In genomic region chrII:6776418-6777034, ce11 we compare ENCODE assay signal across 2 worm cellular contexts.
TF ChIP-seq lines count a peak whose summit lies in the region.

Gene ssup-72, plus strand, starts transcription at chrII:6776598.

TF ChIP-seq in whole organism, L2 larva, 48 proteins besides CTCF, POLR2A, EP300 and RAD21 (continued from another document):
- TF ChIP-seq nhr-25 (tag; optimal IDR thresholded peaks at IDR 0.05; lab: Kevin White, UChicago): no peak
- no peak for TF ChIP-seq nhr-23 (tag; optimal IDR thresholded peaks at IDR 0.05; lab: Kevin White, UChicago)
- no peak for TF ChIP-seq ceh-82 (tag; optimal IDR thresholded peaks at IDR 0.05; lab: Kevin White, UChicago)
- no peak for TF ChIP-seq nhr-10 (tag; optimal IDR thresholded peaks at IDR 0.05; lab: Kevin White, UChicago)
- no peak for TF ChIP-seq ceh-16 (tag; optimal IDR thresholded peaks at IDR 0.05; lab: Kevin White, UChicago)
- TF ChIP-seq C34F6.9 (tag; optimal IDR thresholded peaks at IDR 0.05; lab: Kevin White, UChicago): peak; percentile 75
- no peak for TF ChIP-seq lin-11 (tag; optimal IDR thresholded peaks at IDR 0.05; lab: Kevin White, UChicago)
- TF ChIP-seq Y55F3AM.14 (GFP tag; optimal IDR thresholded peaks at IDR 0.05; lab: Kevin White, UChicago): no peak
- peak; percentile 26 for TF ChIP-seq fos-1 (tag; optimal IDR thresholded peaks at IDR 0.05; lab: Kevin White, UChicago)
- TF ChIP-seq sma-9 (GFP tag; optimal IDR thresholded peaks at IDR 0.05; lab: Kevin White, UChicago): peak; percentile 75
- no peak for TF ChIP-seq sma-9 (tag; optimal IDR thresholded peaks at IDR 0.05; lab: Kevin White, UChicago)
- TF ChIP-seq mdl-1 (tag; optimal IDR thresholded peaks at IDR 0.05; lab: Kevin White, UChicago): no peak
- peak; percentile 56 for TF ChIP-seq nhr-21 (tag; optimal IDR thresholded peaks at IDR 0.05; lab: Kevin White, UChicago)
- TF ChIP-seq ZK546.5 (tag; optimal IDR thresholded peaks at IDR 0.05; lab: Kevin White, UChicago): no peak
- peak; percentile 84 for TF ChIP-seq gmeb-1 (tag; optimal IDR thresholded peaks at IDR 0.05; lab: Kevin White, UChicago)
- TF ChIP-seq mab-5 (tag; optimal IDR thresholded peaks at IDR 0.05; lab: Kevin White, UChicago): no peak
- TF ChIP-seq elt-3 (tag; optimal IDR thresholded peaks at IDR 0.05; lab: Kevin White, UChicago): no peak
- TF ChIP-seq aly-2 (tag; optimal IDR thresholded peaks at IDR 0.05; lab: Kevin White, UChicago): no peak
- peak; percentile 7 for TF ChIP-seq ztf-4 (tag; optimal IDR thresholded peaks at IDR 0.05; lab: Kevin White, UChicago)
- peak; percentile 17 for TF ChIP-seq nhr-6 (tag; optimal IDR thresholded peaks at IDR 0.05; lab: Kevin White, UChicago)
- no peak for TF ChIP-seq nhr-11 (tag; optimal IDR thresholded peaks at IDR 0.05; lab: Kevin White, UChicago)
- no peak for TF ChIP-seq egl-27 (tag; optimal IDR thresholded peaks at IDR 0.05; lab: Kevin White, UChicago)
- TF ChIP-seq lin-13 (GFP tag; optimal IDR thresholded peaks at IDR 0.05; lab: Kevin White, UChicago): peak; percentile 57
- no peak for TF ChIP-seq snpc-4 (tag; optimal IDR thresholded peaks at IDR 0.05; lab: Kevin White, UChicago)
- TF ChIP-seq ztf-11 (tag; optimal IDR thresholded peaks at IDR 0.05; lab: Kevin White, UChicago): no peak

TF ChIP-seq in whole organism, L4 larva, 104 proteins besides CTCF, POLR2A, EP300 and RAD21 (continued from another document):
- TF ChIP-seq ceh-28 (tag; optimal IDR thresholded peaks at IDR 0.05; lab: Kevin White, UChicago) (no peak), lin-1 (GFP tag; IDR thresholded peaks at IDR 0.05; lab: Robert Waterston, UW) (no peak), Y105C5A.15 (GFP tag; IDR thresholded peaks at IDR 0.05; lab: Robert Waterston, UW) (no peak), ztf-7 (tag; optimal IDR thresholded peaks at IDR 0.05; lab: Kevin White, UChicago) (no peak), ces-1 (GFP tag; optimal IDR thresholded peaks at IDR 0.05; lab: Kevin White, UChicago) (no peak), mep-1 (tag; optimal IDR thresholded peaks at IDR 0.05; lab: Kevin White, UChicago) (peak; percentile 65), Y5F2A.4 (GFP tag; optimal IDR thresholded peaks at IDR 0.05; lab: Kevin White, UChicago) (no peak), daf-16 (GFP tag; optimal IDR thresholded peaks at IDR 0.05; lab: Kevin White, UChicago) (no peak), daf-16 (tag; optimal IDR thresholded peaks at IDR 0.05; lab: Kevin White, UChicago) (peak; percentile 32), T20F7.1 (GFP tag; optimal IDR thresholded peaks at IDR 0.05; lab: Kevin White, UChicago) (peak; percentile 60), nhr-111 (GFP tag; optimal IDR thresholded peaks at IDR 0.05; lab: Kevin White, UChicago) (no peak), dmd-6 (GFP tag; IDR thresholded peaks at IDR 0.05; lab: Robert Waterston, UW) (no peak; the same call in 1 of the 2 replicates), lin-13 (GFP tag; optimal IDR thresholded peaks at IDR 0.05; lab: Kevin White, UChicago) (no peak), unc-62 (GFP tag; optimal IDR thresholded peaks at IDR 0.05 in 1 of 2; lab: Kevin White, UChicago) (no peak), unc-62 (tag; optimal IDR thresholded peaks at IDR 0.05; lab: Kevin White, UChicago) (no peak), Y48G9A.11 (GFP tag; IDR thresholded peaks at IDR 0.05; lab: Robert Waterston, UW) (no peak), dpl-1 (GFP tag; optimal IDR thresholded peaks at IDR 0.05; lab: Kevin White, UChicago) (peak; percentile 88), ctbp-1 (GFP tag; IDR thresholded peaks at IDR 0.05; lab: Robert Waterston, UW) (no peak), zfp-3 (GFP tag; conservative IDR thresholded peaks at IDR 0.05; lab: Robert Waterston, UW) (no peak), ZK337.2 (GFP tag; IDR thresholded peaks at IDR 0.05; lab: Robert Waterston, UW) (peak; percentile 43; the same call in 1 of the 2 replicates), spr-3 (GFP tag; optimal IDR thresholded peaks at IDR 0.05; lab: Kevin White, UChicago) (no peak), snpc-1.2 (GFP tag; IDR thresholded peaks at IDR 0.05; lab: Robert Waterston, UW) (no peak), madf-9 (GFP tag; conservative IDR thresholded peaks at IDR 0.05; lab: Robert Waterston, UW) (no peak; the same call in 1 of the 2 replicates), mdl-1 (tag; optimal IDR thresholded peaks at IDR 0.05; lab: Kevin White, UChicago) (peak in 1 of 2 experiments; percentile 32), skn-1 (tag; optimal IDR thresholded peaks at IDR 0.05; lab: Kevin White, UChicago) (no peak), lin-39 (tag; optimal IDR thresholded peaks at IDR 0.05; lab: Kevin White, UChicago) (no peak), hlh-11 (tag; optimal IDR thresholded peaks at IDR 0.05; lab: Kevin White, UChicago) (peak; percentile 6), nhr-77 (tag; optimal IDR thresholded peaks at IDR 0.05; lab: Kevin White, UChicago) (no peak), spr-1 (tag; optimal IDR thresholded peaks at IDR 0.05; lab: Kevin White, UChicago) (peak; percentile 42), mxl-3 (GFP tag; optimal IDR thresholded peaks at IDR 0.05; lab: Kevin White, UChicago) (no peak), egl-27 (tag; optimal IDR thresholded peaks at IDR 0.05; lab: Kevin White, UChicago) (no peak), ZK546.5 (tag; optimal IDR thresholded peaks at IDR 0.05; lab: Kevin White, UChicago) (no peak), lsy-2 (tag; optimal IDR thresholded peaks at IDR 0.05; lab: Kevin White, UChicago) (peak in 1 of 2 experiments; percentile 84), daf-8 (GFP tag; IDR thresholded peaks at IDR 0.05; lab: Robert Waterston, UW) (no peak), F44E2.7 (GFP tag; IDR thresholded peaks at IDR 0.05; lab: Robert Waterston, UW) (no peak), lin-15B (tag; optimal IDR thresholded peaks at IDR 0.05; lab: Kevin White, UChicago) (no peak), pha-4 (GFP tag; IDR thresholded peaks at IDR 0.05; lab: Robert Waterston, UW) (no peak), pha-4 (tag; optimal IDR thresholded peaks at IDR 0.05; lab: Kevin White, UChicago) (no peak), lin-29 (GFP tag; IDR thresholded peaks at IDR 0.05; lab: Robert Waterston, UW) (no peak), dve-1 (tag; optimal IDR thresholded peaks at IDR 0.05; lab: Kevin White, UChicago; ENCODE audit: insufficient read depth) (peak; percentile 39), F26F4.8 (GFP tag; conservative IDR thresholded peaks at IDR 0.05; lab: Robert Waterston, UW) (no peak), zag-1 (tag; optimal IDR thresholded peaks at IDR 0.05; lab: Kevin White, UChicago) (no peak), lir-3 (tag; optimal IDR thresholded peaks at IDR 0.05; lab: Kevin White, UChicago) (no peak), D1046.2 (GFP tag; IDR thresholded peaks at IDR 0.05; lab: Robert Waterston, UW) (no peak), F10B5.3 (tag; optimal IDR thresholded peaks at IDR 0.05; lab: Kevin White, UChicago) (no peak), ceh-82 (tag; optimal IDR thresholded peaks at IDR 0.05; lab: Kevin White, UChicago) (no peak), nhr-10 (tag; optimal IDR thresholded peaks at IDR 0.05; lab: Kevin White, UChicago) (no peak), fos-1 (tag; optimal IDR thresholded peaks at IDR 0.05; lab: Kevin White, UChicago) (no peak), mxl-2 (GFP tag; conservative IDR thresholded peaks at IDR 0.05; lab: Robert Waterston, UW) (no peak), R02D3.7 (tag; optimal IDR thresholded peaks at IDR 0.05; lab: Kevin White, UChicago) (no peak), duxl-1 (tag; optimal IDR thresholded peaks at IDR 0.05; lab: Kevin White, UChicago; ENCODE audit: poor library complexity) (no peak), hlh-30 (tag; optimal IDR thresholded peaks at IDR 0.05; lab: Kevin White, UChicago; ENCODE audit: insufficient read depth) (peak; percentile 51), nhr-25 (tag; optimal IDR thresholded peaks at IDR 0.05; lab: Kevin White, UChicago; ENCODE audit: borderline replicate concordance, insufficient read depth) (no peak), lin-38 (GFP tag; IDR thresholded peaks at IDR 0.05; lab: Robert Waterston, UW) (no peak), aly-2 (tag; optimal IDR thresholded peaks at IDR 0.05; lab: Kevin White, UChicago) (no peak), set-16 (GFP tag; IDR thresholded peaks at IDR 0.05; lab: Robert Waterston, UW) (no peak), jun-1 (tag; optimal IDR thresholded peaks at IDR 0.05; lab: Kevin White, UChicago) (no peak), tra-1 (GFP tag; IDR thresholded peaks at IDR 0.05; lab: Robert Waterston, UW) (no peak), snpc-4 (tag; optimal IDR thresholded peaks at IDR 0.05; lab: Kevin White, UChicago) (no peak), php-3 (GFP tag; IDR thresholded peaks at IDR 0.05; lab: Robert Waterston, UW) (no peak), ama-1 (optimal IDR thresholded peaks at IDR 0.05; lab: Kevin White, UChicago) (no peak), saeg-2 (GFP tag; IDR thresholded peaks at IDR 0.05; lab: Robert Waterston, UW) (no peak), nhr-48 (tag; optimal IDR thresholded peaks at IDR 0.05; lab: Kevin White, UChicago) (peak; percentile 36), zip-2 (tag; optimal IDR thresholded peaks at IDR 0.05; lab: Kevin White, UChicago) (no peak), unc-130 (GFP tag; optimal IDR thresholded peaks at IDR 0.05; lab: Kevin White, UChicago) (peak; percentile 75), nhr-6 (tag; optimal IDR thresholded peaks at IDR 0.05; lab: Kevin White, UChicago) (no peak), nhr-76 (tag; optimal IDR thresholded peaks at IDR 0.05; lab: Kevin White, UChicago) (no peak), nhr-11 (tag; optimal IDR thresholded peaks at IDR 0.05; lab: Kevin White, UChicago) (no peak), ztf-11 (tag; optimal IDR thresholded peaks at IDR 0.05; lab: Kevin White, UChicago) (no peak), hmg-1.1 (GFP tag; IDR thresholded peaks at IDR 0.05; lab: Robert Waterston, UW) (0 out of 2 replicates have a peak, but pooled peaks have one; percentile 34), F37D6.2 (tag; optimal IDR thresholded peaks at IDR 0.05; lab: Kevin White, UChicago) (no peak), aha-1 (tag; lab: Kevin White, UChicago) (peak; percentile 5), F49E8.2 (tag; optimal IDR thresholded peaks at IDR 0.05; lab: Kevin White, UChicago; ENCODE audit: borderline replicate concordance) (peak; percentile 60), mes-2 (tag; optimal IDR thresholded peaks at IDR 0.05; lab: Kevin White, UChicago; ENCODE audit: poor library complexity, severe bottlenecking) (peak; percentile 98), fkh-10 (GFP tag; optimal IDR thresholded peaks at IDR 0.05; lab: Kevin White, UChicago) (no peak), Y75B8A.6 (GFP tag; IDR thresholded peaks at IDR 0.05; lab: Robert Waterston, UW) (no peak), unc-39 (tag; optimal IDR thresholded peaks at IDR 0.05; lab: Kevin White, UChicago) (no peak), daf-12 (tag; optimal IDR thresholded peaks at IDR 0.05; lab: Kevin White, UChicago) (no peak), vab-7 (GFP tag; IDR thresholded peaks at IDR 0.05; lab: Robert Waterston, UW) (no peak), nhr-102 (tag; optimal IDR thresholded peaks at IDR 0.05; lab: Kevin White, UChicago) (no peak), tag-97 (GFP tag; IDR thresholded peaks at IDR 0.05; lab: Robert Waterston, UW) (no peak), nhr-237 (tag; optimal IDR thresholded peaks at IDR 0.05; lab: Kevin White, UChicago) (no peak)
